Worm (Caenorhabditis elegans): ENCODE data around the gene dpy-8.

DNA sequence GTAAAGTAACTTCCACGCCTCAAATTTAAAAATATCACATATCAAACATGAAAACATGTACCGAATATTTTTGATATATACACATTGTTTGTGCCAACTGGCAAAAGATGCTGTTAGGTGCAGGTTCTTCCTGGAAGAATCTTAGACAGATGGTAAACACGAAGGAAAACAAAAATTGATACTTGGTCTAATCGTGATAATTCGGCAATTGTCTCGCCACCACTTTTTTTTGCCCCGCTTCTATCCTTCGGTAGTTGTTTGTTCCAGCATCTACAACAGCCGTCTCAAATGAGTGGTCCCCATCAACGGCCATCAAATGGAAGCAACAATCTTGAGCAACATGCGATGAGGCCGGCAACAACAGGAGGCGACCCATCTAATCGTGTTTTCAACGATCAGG, 47.2 kb upstream of the dpy-8 start:
- TF ChIP-seq ham-2 (GFP tag; optimal IDR thresholded peaks at IDR 0.05): no peak
- no peak for TF ChIP-seq ztf-11 (tag; optimal IDR thresholded peaks at IDR 0.05)
- no peak for TF ChIP-seq nhr-76 (tag; optimal IDR thresholded peaks at IDR 0.05)
